Worm (Caenorhabditis elegans) whole organism, young adult: ENCODE measurements around the gene sfxn-1.5.

Experiments
- C17E4.6 ChIP-seq: fragments of 200-800 bp; sonication (Bioruptor generic); IDR thresholded peaks from 2 replicates; pipeline ENCODE4 v1.3.6; 2022; ENCODE audit warnings: missing genetic modification reagents, missing genetic modification characterization, missing compliant biosample characterization
- attf-3 ChIP-seq: fragments of 200-800 bp; sonication (Bioruptor generic); conservative IDR thresholded peaks from 2 replicates; pipeline ENCODE4 v1.3.6; 2022; ENCODE audit warnings: missing genetic modification reagents, missing genetic modification characterization, missing compliant biosample characterization
- efl-1 ChIP-seq: fragments of 150-350 bp; optimal IDR thresholded peaks from 2 replicates; lab custom pipeline; 2014; ENCODE audit warnings: missing biosample characterization, missing genetic modification reagents, missing genetic modification characterization
- ets-4 ChIP-seq: fragments of 200-800 bp; sonication (Bioruptor generic); optimal IDR thresholded peaks from 2 replicates; lab custom pipeline; 2018; ENCODE audit warnings: mild to moderate bottlenecking, missing genetic modification characterization, missing compliant biosample characterization
- mel-28 ChIP-seq: sonication (generic microtip); optimal IDR thresholded peaks from 2 replicates; lab custom pipeline; 2016; ENCODE audit warnings: borderline replicate concordance, mild to moderate bottlenecking, missing genetic modification characterization, missing compliant biosample characterization
- nhr-27 ChIP-seq: fragments of 200-800 bp; sonication (Bioruptor generic); optimal IDR thresholded peaks from 2 replicates; lab custom pipeline; 2018; ENCODE audit warnings: mild to moderate bottlenecking, missing genetic modification characterization, moderate library complexity, missing compliant biosample characterization
- unc-130 ChIP-seq: sonication (generic microtip); optimal IDR thresholded peaks from 2 replicates; lab custom pipeline; 2016; ENCODE audit warnings: missing genetic modification reagents, missing genetic modification characterization, missing compliant biosample characterization

DNA sequence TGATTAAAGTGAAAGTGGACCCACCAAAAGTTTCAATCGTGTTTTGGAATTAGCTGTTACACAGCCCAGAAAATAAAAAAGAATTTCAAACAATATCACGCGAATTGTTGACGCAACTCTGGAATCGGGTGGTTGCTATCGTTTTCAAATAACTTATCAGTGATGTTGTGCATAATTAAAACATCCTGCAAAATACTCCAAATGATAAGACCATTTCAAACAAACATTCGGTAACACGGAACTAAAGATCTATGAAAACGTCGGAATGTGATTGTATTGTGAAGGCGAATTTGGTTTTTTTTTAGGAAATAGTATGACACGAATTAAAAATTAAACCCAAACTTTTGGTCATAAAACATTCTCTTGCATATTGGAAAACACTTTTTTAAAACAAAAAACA, 32.9 kb downstream of the sfxn-1.5 start, which contains the start of gene spp-30:
- TF ChIP-seq mel-28 (tag; lab: Kevin White, UChicago): no peak
- TF ChIP-seq attf-3 (GFP tag; lab: Robert Waterston, UW): no peak
- no peak for TF ChIP-seq ets-4 (GFP tag; lab: Kevin White, UChicago)
- no peak for TF ChIP-seq unc-130
- no peak for TF ChIP-seq nhr-27 (tag; lab: Kevin White, UChicago)
- no peak for TF ChIP-seq C17E4.6 (GFP tag; lab: Robert Waterston, UW)
- no peak for TF ChIP-seq efl-1 (GFP tag; lab: Kevin White, UChicago)
